Fruit fly (Drosophila melanogaster) whole organism, embryonic: ENCODE data around the gene CG31183.

Source experiments
- Abd-B ChIP-seq: fragments of 200-800 bp; sonication (Bioruptor generic); optimal IDR thresholded peaks from 2 replicates; lab custom pipeline; 2018; ENCODE audit warnings: missing biosample characterization, mild to moderate bottlenecking, missing genetic modification characterization, moderate library complexity
- Bteb2 ChIP-seq: fragments of 200-800 bp; sonication (Bioruptor generic); optimal IDR thresholded peaks from 2 replicates; lab custom pipeline; 2016; ENCODE audit warnings: missing biosample characterization, missing genetic modification characterization
- CG10543 ChIP-seq: fragments of 200-800 bp; sonication (Bioruptor generic); optimal IDR thresholded peaks from 3 replicates; lab custom pipeline; 2017; ENCODE audit warnings: missing biosample characterization, mild to moderate bottlenecking, missing genetic modification characterization, moderate library complexity
- CG10959 ChIP-seq: fragments of 200-800 bp; sonication (Bioruptor generic); IDR thresholded peaks from 2 replicates; pipeline ENCODE4 v1.3.6; 2022; ENCODE audit warnings: missing biosample characterization, missing genetic modification characterization
- CG11456 ChIP-seq: fragments of 200-800 bp; sonication (Bioruptor generic); IDR thresholded peaks from 3 replicates; pipeline ENCODE4 v1.3.6; 2022; ENCODE audit warnings: missing biosample characterization, missing genetic modification characterization
- CG12071 ChIP-seq: fragments of 200-800 bp; sonication (Bioruptor generic); optimal IDR thresholded peaks from 3 replicates; lab custom pipeline; 2018; ENCODE audit warnings: missing biosample characterization, mild to moderate bottlenecking, missing genetic modification characterization
- CG12155 ChIP-seq: fragments of 200-800 bp; sonication (Bioruptor generic); optimal IDR thresholded peaks from 3 replicates; lab custom pipeline; 2016; ENCODE audit warnings: missing biosample characterization, missing genetic modification characterization
- CG13624 ChIP-seq: fragments of 200-800 bp; sonication (Bioruptor generic); optimal IDR thresholded peaks from 2 replicates; lab custom pipeline; 2016; ENCODE audit warnings: missing biosample characterization, missing genetic modification characterization
- CG2129 ChIP-seq: fragments of 200-800 bp; sonication (Bioruptor generic); IDR thresholded peaks from 2 replicates; pipeline ENCODE4 v1.3.6; 2022; ENCODE audit warnings: missing biosample characterization, missing genetic modification characterization; ENCODE audit not compliant: partially characterized antibody
- CG2712 ChIP-seq: fragments of 200-800 bp; optimal IDR thresholded peaks from 3 replicates; lab custom pipeline; 2019; ENCODE audit warnings: missing biosample characterization, mild to moderate bottlenecking, missing genetic modification characterization, moderate library complexity
- CG34422 ChIP-seq: fragments of 200-800 bp; sonication (Bioruptor generic); IDR thresholded peaks from 3 replicates; pipeline ENCODE4 v1.3.6; 2022; ENCODE audit warnings: missing biosample characterization, missing genetic modification characterization
- CG5180 ChIP-seq: fragments of 200-800 bp; sonication (Bioruptor generic); optimal IDR thresholded peaks from 3 replicates; lab custom pipeline; 2017; ENCODE audit warnings: missing biosample characterization, missing genetic modification characterization, mild to moderate bottlenecking, moderate library complexity, missing genetic modification reagents
- CG5953 ChIP-seq: fragments of 200-800 bp; sonication (Bioruptor generic); IDR thresholded peaks from 2 replicates; pipeline ENCODE4 v1.3.6; 2022; ENCODE audit warnings: missing biosample characterization, missing genetic modification characterization
- CG6175 ChIP-seq: fragments of 200-800 bp; sonication (Bioruptor generic); IDR thresholded peaks from 3 replicates; pipeline ENCODE4 v1.3.6; 2022; ENCODE audit warnings: missing biosample characterization, missing genetic modification characterization
- CG7357 ChIP-seq: fragments of 200-800 bp; sonication (Bioruptor generic); IDR thresholded peaks from 3 replicates; pipeline ENCODE4 v1.3.6; 2022; ENCODE audit warnings: missing biosample characterization, missing genetic modification characterization
- CG8944 ChIP-seq: fragments of 200-800 bp; sonication (Bioruptor generic); optimal IDR thresholded peaks from 3 replicates; lab custom pipeline; 2016; ENCODE audit warnings: missing biosample characterization, missing genetic modification characterization
- Chrac-16 ChIP-seq: fragments of 200-800 bp; sonication (Bioruptor generic); optimal IDR thresholded peaks from 3 replicates; lab custom pipeline; 2016; ENCODE audit warnings: missing biosample characterization, missing genetic modification characterization
- Doc3 ChIP-seq: fragments of 200-800 bp; sonication (Bioruptor generic); IDR thresholded peaks from 3 replicates; pipeline ENCODE4 v1.3.6; 2022; ENCODE audit warnings: missing biosample characterization, missing genetic modification characterization; ENCODE audit not compliant: partially characterized antibody
- Eip74EF ChIP-seq, 2 experiments: fragments of 200-800 bp in 1 of 2; fragments of >200 bp in 1 of 2; sonication (Bioruptor generic) in 1 of 2; optimal IDR thresholded peaks; 2 replicates each; lab custom pipeline; 2017 to 2019; ENCODE audit warnings: missing biosample characterization in 2 of 2, missing genetic modification characterization in 2 of 2, mild to moderate bottlenecking in 1 of 2, moderate library complexity in 1 of 2
- GATAe ChIP-seq: fragments of 200-800 bp; sonication (Bioruptor generic); conservative IDR thresholded peaks from 2 replicates; pipeline ENCODE4 v1.3.6; 2022; ENCODE audit warnings: missing biosample characterization, missing genetic modification characterization
- Jarid2 ChIP-seq: fragments of 200-800 bp; sonication (Bioruptor generic); optimal IDR thresholded peaks from 3 replicates; lab custom pipeline; 2017; ENCODE audit warnings: mild to moderate bottlenecking, missing biosample characterization, missing genetic modification reagents, missing genetic modification characterization
- Lpt ChIP-seq: fragments of >200 bp; optimal IDR thresholded peaks from 2 replicates; lab custom pipeline; 2018; ENCODE audit warnings: missing biosample characterization, missing genetic modification characterization
- Neu2 ChIP-seq: fragments of 200-800 bp; sonication (Bioruptor generic); optimal IDR thresholded peaks from 3 replicates; lab custom pipeline; 2016; ENCODE audit warnings: missing biosample characterization, missing genetic modification characterization, borderline replicate concordance
- Ptx1 ChIP-seq: fragments of 200-800 bp; sonication (Bioruptor generic); IDR thresholded peaks from 2 replicates; pipeline ENCODE4 v1.3.6; 2022; ENCODE audit warnings: missing biosample characterization, missing genetic modification characterization
- Sox102F ChIP-seq: fragments of 200-800 bp; sonication (Bioruptor generic); optimal IDR thresholded peaks from 2 replicates; lab custom pipeline; 2018; ENCODE audit warnings: missing biosample characterization, mild to moderate bottlenecking, missing genetic modification characterization, moderate library complexity
- Vsx1 ChIP-seq: fragments of 200-800 bp; sonication (Bioruptor generic); optimal IDR thresholded peaks from 2 replicates; lab custom pipeline; 2017; ENCODE audit warnings: missing biosample characterization, mild to moderate bottlenecking, missing genetic modification characterization, missing genetic modification reagents
- ara ChIP-seq: fragments of 200-800 bp; sonication (Bioruptor generic); IDR thresholded peaks from 2 replicates; pipeline ENCODE4 v1.3.6; 2022; ENCODE audit warnings: missing biosample characterization, missing genetic modification characterization
- btn ChIP-seq: fragments of 200-800 bp; sonication (Bioruptor generic); optimal IDR thresholded peaks from 2 replicates; lab custom pipeline; 2016; ENCODE audit warnings: missing biosample characterization, missing genetic modification characterization
- cad ChIP-seq: fragments of >200 bp; optimal IDR thresholded peaks from 2 replicates; lab custom pipeline; 2017; ENCODE audit warnings: missing biosample characterization, missing genetic modification characterization
- chinmo ChIP-seq: fragments of 200-800 bp; sonication (Bioruptor generic); IDR thresholded peaks from 4 replicates; pipeline ENCODE4 v1.3.6; 2022; ENCODE audit warnings: missing biosample characterization, missing genetic modification characterization; ENCODE audit not compliant: partially characterized antibody
- chm ChIP-seq: fragments of 200-800 bp; sonication (Bioruptor generic); IDR thresholded peaks from 2 replicates; pipeline ENCODE4 v1.3.6; 2022; ENCODE audit warnings: missing biosample characterization, missing genetic modification characterization
- dpn ChIP-seq, 2 experiments: fragments of 200-800 bp; sonication (Bioruptor generic); optimal IDR thresholded peaks; 3 replicates each; lab custom pipeline; 2016; ENCODE audit warnings: missing biosample characterization in 2 of 2, missing genetic modification characterization in 2 of 2
- dysf ChIP-seq: fragments of 200-800 bp; sonication (Bioruptor generic); IDR thresholded peaks from 3 replicates; pipeline ENCODE4 v1.3.6; 2022; ENCODE audit warnings: missing biosample characterization, missing genetic modification characterization
- fd3F ChIP-seq: fragments of 200-800 bp; sonication (Bioruptor generic); optimal IDR thresholded peaks from 2 replicates; lab custom pipeline; 2018; ENCODE audit warnings: missing biosample characterization, mild to moderate bottlenecking, missing genetic modification characterization, moderate library complexity
- fd96Cb ChIP-seq: fragments of 200-800 bp; sonication (Bioruptor generic); optimal IDR thresholded peaks from 2 replicates; lab custom pipeline; 2018; ENCODE audit warnings: missing biosample characterization, mild to moderate bottlenecking, missing genetic modification characterization, moderate library complexity
- gcm2 ChIP-seq: fragments of 200-800 bp; sonication (Bioruptor generic); optimal IDR thresholded peaks from 2 replicates; lab custom pipeline; 2016; ENCODE audit warnings: missing biosample characterization, missing genetic modification characterization
- gfzf ChIP-seq: fragments of 200-800 bp; sonication (Bioruptor generic); optimal IDR thresholded peaks from 2 replicates; lab custom pipeline; 2016; ENCODE audit warnings: missing biosample characterization, mild to moderate bottlenecking, missing genetic modification characterization, moderate library complexity
- lab ChIP-seq: fragments of 200-800 bp; sonication (Bioruptor generic); optimal IDR thresholded peaks from 3 replicates; lab custom pipeline; 2017; ENCODE audit warnings: missing biosample characterization, missing genetic modification characterization, mild to moderate bottlenecking, moderate library complexity, missing genetic modification reagents
- lmd ChIP-seq: fragments of 200-800 bp; sonication (Bioruptor generic); IDR thresholded peaks from 2 replicates; pipeline ENCODE4 v1.3.6; 2022; ENCODE audit warnings: missing biosample characterization, missing genetic modification characterization
- nom ChIP-seq: fragments of 200-800 bp; sonication (Bioruptor generic); optimal IDR thresholded peaks from 2 replicates; lab custom pipeline; 2017; ENCODE audit warnings: missing biosample characterization, missing genetic modification characterization, mild to moderate bottlenecking, moderate library complexity, missing genetic modification reagents
- phol ChIP-seq: fragments of 200-800 bp; sonication (Bioruptor generic); optimal IDR thresholded peaks from 3 replicates; lab custom pipeline; 2018; ENCODE audit warnings: missing biosample characterization, mild to moderate bottlenecking, missing genetic modification characterization, moderate library complexity
- prd ChIP-seq, 3 experiments: fragments of >200 bp in 2 of 3; fragments of 200-800 bp in 1 of 3; sonication (Bioruptor generic) in 1 of 3; optimal IDR thresholded peaks in 2 of 3; IDR thresholded peaks in 1 of 3; 2 replicates in 2 of 3; 3 replicates in 1 of 3; pipeline versions ENCODE4 v1.3.6 to Lab custom; 2017 to 2022; ENCODE audit warnings: missing biosample characterization in 1 of 3, missing genetic modification characterization in 1 of 3
- sens ChIP-seq: fragments of 200-800 bp; sonication (Bioruptor generic); peaks from one replicate; lab custom pipeline; 2016; ENCODE audit warnings: missing biosample characterization, missing genetic modification characterization
- sisA ChIP-seq: fragments of 200-800 bp; sonication (Bioruptor generic); IDR thresholded peaks from 2 replicates; pipeline ENCODE4 v1.3.6; 2022; ENCODE audit warnings: missing biosample characterization, missing genetic modification characterization
- sr ChIP-seq: fragments of 200-800 bp; sonication (Bioruptor generic); IDR thresholded peaks from 3 replicates; pipeline ENCODE4 v1.3.6; 2022; ENCODE audit warnings: missing biosample characterization, missing genetic modification characterization
- stc ChIP-seq: fragments of 200-800 bp; sonication (Bioruptor generic); IDR thresholded peaks from 2 replicates; pipeline ENCODE4 v1.3.6; 2022; ENCODE audit warnings: missing biosample characterization, missing genetic modification characterization
- tna ChIP-seq: fragments of 200-800 bp; sonication (Bioruptor generic); IDR thresholded peaks from 2 replicates; pipeline ENCODE4 v1.3.6; 2022; ENCODE audit warnings: missing biosample characterization, missing genetic modification characterization; ENCODE audit not compliant: partially characterized antibody
- vvl ChIP-seq: fragments of 200-800 bp; sonication (Bioruptor generic); IDR thresholded peaks from 2 replicates; pipeline ENCODE4 v1.3.6; 2022; ENCODE audit warnings: missing biosample characterization, missing genetic modification characterization
- zfh1 ChIP-seq: fragments of 200-800 bp; sonication (Bioruptor generic); IDR thresholded peaks from 3 replicates; pipeline ENCODE4 v1.3.6; 2022; ENCODE audit warnings: missing biosample characterization, missing genetic modification characterization

Gene CG31183

dm6 chr3R:15827559-15827958, 48.2 kb downstream of the CG31183 start (continued):
- TF ChIP-seq tna, result no peak
- TF ChIP-seq CG2712 (tag; lab: Kevin White, UChicago), result peak; percentile 50
- no peak for TF ChIP-seq sisA (GFP tag; lab: Robert Waterston, UW)
- TF ChIP-seq chinmo, result no peak
- TF ChIP-seq Eip74EF (GFP tag; optimal IDR thresholded peaks at IDR 0.05; lab: Kevin White, UChicago), result peak in 1 of 2 experiments; percentile 3
- no peak for TF ChIP-seq btn (GFP tag; lab: Kevin White, UChicago)
- peak; percentile 51 for TF ChIP-seq Sox102F (GFP tag; lab: Kevin White, UChicago)
- peak; percentile 46; the same call in 1 of the 3 replicates for TF ChIP-seq zfh1
- TF ChIP-seq CG8944, result no peak
- no peak for TF ChIP-seq Vsx1 (GFP tag; lab: Kevin White, UChicago)
- no peak for TF ChIP-seq prd (optimal IDR thresholded peaks at IDR 0.05; lab: Kevin White, UChicago)
- peak; percentile 30; the same call in 1 of the 3 replicates for TF ChIP-seq prd (GFP tag; IDR thresholded peaks at IDR 0.05; lab: Robert Waterston, UW)
- peak; percentile 36; the same call in 1 of the 2 replicates for TF ChIP-seq Ptx1 (GFP tag; lab: Robert Waterston, UW)
- TF ChIP-seq Chrac-16, result no peak
- peak; percentile 27 for TF ChIP-seq phol
- TF ChIP-seq dysf (GFP tag; lab: Robert Waterston, UW), result peak; percentile 45; the same call in 1 of the 3 replicates
- TF ChIP-seq Neu2 (GFP tag; lab: Kevin White, UChicago), result no peak
- peak in 1 of 2 experiments; percentile 32 for TF ChIP-seq dpn (GFP tag; optimal IDR thresholded peaks at IDR 0.05; lab: Kevin White, UChicago)
- no peak for TF ChIP-seq CG10543
- peak; percentile 18 for TF ChIP-seq lab (GFP tag; lab: Kevin White, UChicago)

dm6 chr3R:15825521-15825920, 50.2 kb downstream of the CG31183 start, which contains the start of gene CG4576:
Gene CG4576 (plus strand): TSS chr3R:15825747.
- 0 out of 2 replicates have a peak, but pooled peaks have one; percentile 35 for TF ChIP-seq chm (GFP tag; lab: Robert Waterston, UW)
- 0 out of 4 replicates have a peak, but pooled peaks have one; percentile 7 for TF ChIP-seq chinmo
- no peak for TF ChIP-seq fd96Cb
- 0 out of 2 replicates have a peak, but pooled peaks have one; percentile 22 for TF ChIP-seq ara (GFP tag; lab: Robert Waterston, UW)
- 0 out of 3 replicates have a peak, but pooled peaks have one; percentile 58 for TF ChIP-seq CG11456 (GFP tag; lab: Robert Waterston, UW)
- TF ChIP-seq CG5180 (GFP tag; lab: Kevin White, UChicago), result peak; percentile 97
- TF ChIP-seq CG2129, result no peak
- no peak for TF ChIP-seq gcm2 (GFP tag; lab: Kevin White, UChicago)
- no peak for TF ChIP-seq gfzf (GFP tag; lab: Kevin White, UChicago)
- TF ChIP-seq sr (GFP tag; lab: Robert Waterston, UW), result peak; percentile 68
- TF ChIP-seq CG10959 (GFP tag; lab: Robert Waterston, UW), result no peak
- no peak for TF ChIP-seq CG6175 (GFP tag; lab: Robert Waterston, UW)
- TF ChIP-seq Bteb2 (GFP tag; lab: Kevin White, UChicago), result no peak
- TF ChIP-seq stc (GFP tag; lab: Robert Waterston, UW), result 0 out of 2 replicates have a peak, but pooled peaks have one; percentile 23
- TF ChIP-seq Lpt (GFP tag; lab: Kevin White, UChicago), result no peak
- TF ChIP-seq CG12155 (GFP tag; lab: Kevin White, UChicago), result no peak
- TF ChIP-seq Doc3 (GFP tag; lab: Robert Waterston, UW), result no peak
- TF ChIP-seq zfh1, result no peak
- no peak for TF ChIP-seq lmd (GFP tag; lab: Robert Waterston, UW)
- TF ChIP-seq CG5953, result no peak
- no peak for TF ChIP-seq cad (GFP tag; lab: Kevin White, UChicago)
- peak; percentile 12 for TF ChIP-seq Jarid2 (GFP tag; lab: Kevin White, UChicago)
- peak; percentile 35 for TF ChIP-seq sens (GFP tag; lab: Kevin White, UChicago)
- no peak for TF ChIP-seq CG13624 (GFP tag; lab: Kevin White, UChicago)
- no peak for TF ChIP-seq GATAe (GFP tag; lab: Robert Waterston, UW)
- no peak for TF ChIP-seq fd3F (GFP tag; lab: Kevin White, UChicago)
- no peak for TF ChIP-seq CG7357
- TF ChIP-seq vvl (GFP tag; lab: Robert Waterston, UW), result no peak
- no peak for TF ChIP-seq Abd-B (GFP tag; lab: Kevin White, UChicago)
- TF ChIP-seq CG12071 (GFP tag; lab: Kevin White, UChicago), result no peak
- TF ChIP-seq CG34422 (GFP tag; lab: Robert Waterston, UW), result no peak
- TF ChIP-seq nom (GFP tag; lab: Kevin White, UChicago), result peak; percentile 66
- TF ChIP-seq Vsx1 (GFP tag; lab: Kevin White, UChicago), result no peak
